Worm (Caenorhabditis elegans) whole organism, L1 larva: ENCODE results near the gene mlt-9.
A peak's percentile ranks its signal among the peaks of the same experiment; 100 is the strongest.

Source experiments
- C04F5.9 ChIP-seq: sonication (generic microtip); optimal IDR thresholded peaks from 2 replicates; lab custom pipeline; 2016; ENCODE audit warnings: missing genetic modification characterization, missing compliant biosample characterization
- C34B4.2 ChIP-seq: sonication (generic microtip); optimal IDR thresholded peaks from 2 replicates; lab custom pipeline; 2017; ENCODE audit warnings: mild to moderate bottlenecking, missing genetic modification characterization, missing compliant biosample characterization
- aha-1 ChIP-seq: fragments of 150-350 bp; optimal IDR thresholded peaks from 2 replicates; lab custom pipeline; 2014; ENCODE audit warnings: missing biosample characterization, missing genetic modification characterization
- blmp-1 ChIP-seq: fragments of 150-350 bp; optimal IDR thresholded peaks from 2 replicates; lab custom pipeline; 2014; ENCODE audit warnings: missing biosample characterization, missing genetic modification characterization
- ceh-63 ChIP-seq: fragments of 200-800 bp; sonication (Bioruptor generic); optimal IDR thresholded peaks from 2 replicates; lab custom pipeline; 2018; ENCODE audit warnings: mild to moderate bottlenecking, missing genetic modification characterization, missing compliant biosample characterization
- ceh-82 ChIP-seq, 3 experiments: fragments of 150-350 bp in 1 of 3; sonication (generic microtip) in 2 of 3; optimal IDR thresholded peaks; 2 replicates each; lab custom pipeline; 2014 to 2017; ENCODE audit warnings: missing biosample characterization in 3 of 3, missing genetic modification characterization in 3 of 3
- ceh-90 ChIP-seq: sonication (generic microtip); optimal IDR thresholded peaks from 2 replicates; lab custom pipeline; 2016; ENCODE audit warnings: missing genetic modification characterization, missing compliant biosample characterization
- dpl-1 ChIP-seq, 3 experiments: fragments of 150-350 bp in 2 of 3; sonication (generic microtip) in 1 of 3; optimal IDR thresholded peaks; 2 replicates each; lab custom pipeline; 2014 to 2017; ENCODE audit warnings: missing biosample characterization in 3 of 3, missing genetic modification characterization in 3 of 3, missing genetic modification reagents in 3 of 3
- dsc-1 ChIP-seq: sonication (generic microtip); optimal IDR thresholded peaks from 2 replicates; lab custom pipeline; 2016; ENCODE audit warnings: mild to moderate bottlenecking, missing genetic modification characterization, missing compliant biosample characterization
- efl-1 ChIP-seq, 4 experiments: fragments of 150-350 bp; optimal IDR thresholded peaks in 3 of 4; peaks in 1 of 4; 1 replicate in 1 of 4; 2 replicates in 3 of 4; lab custom pipeline; 2014; ENCODE audit warnings: missing biosample characterization in 2 of 4, missing genetic modification characterization in 2 of 4, missing genetic modification reagents in 2 of 4
- efl-3 ChIP-seq: fragments of 200-800 bp; sonication (Bioruptor generic); optimal IDR thresholded peaks from 2 replicates; lab custom pipeline; 2018; ENCODE audit warnings: mild to moderate bottlenecking, missing genetic modification characterization, missing compliant biosample characterization
- egl-27 ChIP-seq, 2 experiments: fragments of 150-350 bp in 1 of 2; sonication (generic microtip); optimal IDR thresholded peaks; 3 replicates each; lab custom pipeline; 2017 to 2018; ENCODE audit warnings: missing biosample characterization in 2 of 2, missing genetic modification characterization in 2 of 2, missing genetic modification reagents in 2 of 2
- elt-3 ChIP-seq, 6 experiments: fragments of 150-350 bp in 1 of 6; sonication (generic microtip); optimal IDR thresholded peaks; 2 replicates each; lab custom pipeline; 2017 to 2018; ENCODE audit warnings: missing biosample characterization in 6 of 6, missing genetic modification characterization in 6 of 6, inconsistent platforms in 1 of 6
- ets-5 ChIP-seq: fragments of 200-800 bp; sonication (Bioruptor generic); IDR thresholded peaks from 2 replicates; pipeline ENCODE4 v1.3.6; 2022; ENCODE audit warnings: missing genetic modification characterization, missing compliant biosample characterization
- fkh-10 ChIP-seq: sonication (generic microtip); optimal IDR thresholded peaks from 2 replicates; lab custom pipeline; 2017; ENCODE audit warnings: missing biosample characterization, missing genetic modification reagents, missing genetic modification characterization
- fkh-4 ChIP-seq: sonication (generic microtip); optimal IDR thresholded peaks from 2 replicates; lab custom pipeline; 2016; ENCODE audit warnings: missing compliant biosample characterization, missing genetic modification characterization, borderline replicate concordance
- fkh-8 ChIP-seq: sonication (generic microtip); optimal IDR thresholded peaks from 2 replicates; lab custom pipeline; 2016; ENCODE audit warnings: mild to moderate bottlenecking, missing genetic modification characterization, missing compliant biosample characterization
- fos-1 ChIP-seq: fragments of 150-350 bp; optimal IDR thresholded peaks from 2 replicates; lab custom pipeline; 2014; ENCODE audit warnings: missing biosample characterization, missing genetic modification characterization
- jun-1 ChIP-seq: fragments of 150-350 bp; optimal IDR thresholded peaks from 2 replicates; lab custom pipeline; 2014; ENCODE audit warnings: missing biosample characterization, missing genetic modification reagents, missing genetic modification characterization
- lin-13 ChIP-seq: fragments of 150-350 bp; optimal IDR thresholded peaks from 2 replicates; lab custom pipeline; 2014; ENCODE audit warnings: missing biosample characterization, missing genetic modification reagents, missing genetic modification characterization
- lin-14 ChIP-seq: fragments of 200-800 bp; sonication (Bioruptor generic); optimal IDR thresholded peaks from 2 replicates; lab custom pipeline; 2018; ENCODE audit warnings: mild to moderate bottlenecking, missing genetic modification characterization, moderate library complexity, missing compliant biosample characterization
- lin-15B ChIP-seq: fragments of 150-350 bp; sonication (generic microtip); optimal IDR thresholded peaks from 3 replicates; lab custom pipeline; 2014; ENCODE audit warnings: missing biosample characterization, missing genetic modification characterization
- lin-35 ChIP-seq, 2 experiments: fragments of 150-350 bp; optimal IDR thresholded peaks; 2 replicates each; lab custom pipeline; 2014; ENCODE audit warnings: missing biosample characterization in 2 of 2, missing genetic modification characterization in 2 of 2, missing genetic modification reagents in 2 of 2
- lin-39 ChIP-seq: fragments of 150-350 bp; optimal IDR thresholded peaks from 2 replicates; lab custom pipeline; 2014; ENCODE audit warnings: missing biosample characterization, missing genetic modification reagents, missing genetic modification characterization
- mab-9 ChIP-seq: fragments of 200-800 bp; sonication (Bioruptor generic); IDR thresholded peaks from 2 replicates; pipeline ENCODE4 v1.3.6; 2022; ENCODE audit warnings: missing genetic modification reagents, missing genetic modification characterization, missing compliant biosample characterization
- mdl-1 ChIP-seq, 2 experiments: fragments of 150-350 bp; optimal IDR thresholded peaks; 2 replicates each; lab custom pipeline; 2014 to 2017; ENCODE audit warnings: missing biosample characterization in 2 of 2, missing genetic modification characterization in 2 of 2, inconsistent platforms in 1 of 2
- mef-2 ChIP-seq: fragments of 150-350 bp; optimal IDR thresholded peaks from 2 replicates; lab custom pipeline; 2014; ENCODE audit warnings: missing biosample characterization, missing genetic modification characterization
- mep-1 ChIP-seq: fragments of 150-350 bp; optimal IDR thresholded peaks from 2 replicates; lab custom pipeline; 2014; ENCODE audit warnings: missing biosample characterization, missing genetic modification characterization
- nhr-19 ChIP-seq: fragments of 200-800 bp; sonication (Bioruptor generic); conservative IDR thresholded peaks from 2 replicates; pipeline ENCODE4 v1.3.6; 2022; ENCODE audit warnings: missing genetic modification characterization, missing compliant biosample characterization
- nhr-20 ChIP-seq: sonication (generic microtip); optimal IDR thresholded peaks from 2 replicates; lab custom pipeline; 2016; ENCODE audit warnings: mild to moderate bottlenecking, missing genetic modification characterization, missing compliant biosample characterization
- nhr-237 ChIP-seq: fragments of 150-350 bp; optimal IDR thresholded peaks from 2 replicates; lab custom pipeline; 2014; ENCODE audit warnings: missing biosample characterization, missing genetic modification characterization
- nhr-28 ChIP-seq: fragments of 150-350 bp; optimal IDR thresholded peaks from 2 replicates; lab custom pipeline; 2014; ENCODE audit warnings: missing biosample characterization, missing genetic modification characterization
- nhr-47 ChIP-seq: sonication (generic microtip); optimal IDR thresholded peaks from 2 replicates; lab custom pipeline; 2016; ENCODE audit warnings: mild to moderate bottlenecking, missing genetic modification characterization, moderate library complexity, missing compliant biosample characterization
- nhr-71 ChIP-seq: sonication (generic microtip); optimal IDR thresholded peaks from 2 replicates; lab custom pipeline; 2016; ENCODE audit warnings: mild to moderate bottlenecking, missing genetic modification characterization, moderate library complexity, missing compliant biosample characterization
- nhr-76 ChIP-seq: sonication (generic microtip); optimal IDR thresholded peaks from 2 replicates; lab custom pipeline; 2017; ENCODE audit warnings: missing biosample characterization, missing genetic modification characterization
- nhr-77 ChIP-seq: fragments of 150-350 bp; optimal IDR thresholded peaks from 2 replicates; lab custom pipeline; 2014; ENCODE audit warnings: missing biosample characterization, missing genetic modification characterization
- nhr-85 ChIP-seq: sonication (generic microtip); peaks from one replicate; lab custom pipeline; 2016; ENCODE audit warnings: missing genetic modification characterization, inconsistent platforms, missing compliant biosample characterization
- nhr-90 ChIP-seq: sonication (generic microtip); optimal IDR thresholded peaks from 2 replicates; lab custom pipeline; 2016; ENCODE audit warnings: mild to moderate bottlenecking, missing genetic modification characterization, missing compliant biosample characterization; ENCODE audit not compliant: poor library complexity
- pag-3 ChIP-seq: sonication (generic microtip); optimal IDR thresholded peaks from 2 replicates; lab custom pipeline; 2017; ENCODE audit warnings: missing genetic modification characterization, mild to moderate bottlenecking, missing compliant biosample characterization, antibody characterized with exemption, borderline replicate concordance; ENCODE audit not compliant: insufficient read depth
- pqm-1 ChIP-seq: sonication (generic microtip); optimal IDR thresholded peaks from 3 replicates; lab custom pipeline; 2017; ENCODE audit warnings: missing biosample characterization, missing genetic modification characterization
- rnt-1 ChIP-seq: sonication (generic microtip); optimal IDR thresholded peaks from 2 replicates; lab custom pipeline; 2016; ENCODE audit warnings: mild to moderate bottlenecking, missing genetic modification characterization, moderate library complexity, missing compliant biosample characterization
- snu-23 ChIP-seq: sonication (generic microtip); optimal IDR thresholded peaks from 2 replicates; lab custom pipeline; 2016; ENCODE audit warnings: missing genetic modification characterization, missing compliant biosample characterization
- sox-4 ChIP-seq: sonication (generic microtip); optimal IDR thresholded peaks from 2 replicates; lab custom pipeline; 2016; ENCODE audit warnings: missing genetic modification characterization, missing compliant biosample characterization
- sptf-1 ChIP-seq: fragments of 150-350 bp; optimal IDR thresholded peaks from 2 replicates; lab custom pipeline; 2014; ENCODE audit warnings: missing biosample characterization, missing genetic modification characterization
- sup-37 ChIP-seq: fragments of 200-800 bp; sonication (Bioruptor generic); optimal IDR thresholded peaks from 2 replicates; lab custom pipeline; 2018; ENCODE audit warnings: mild to moderate bottlenecking, missing genetic modification characterization, missing compliant biosample characterization
- tbx-2 ChIP-seq: sonication (generic microtip); optimal IDR thresholded peaks from 2 replicates; lab custom pipeline; 2016; ENCODE audit warnings: missing genetic modification characterization, missing compliant biosample characterization
- unc-30 ChIP-seq: sonication (generic microtip); optimal IDR thresholded peaks from 2 replicates; lab custom pipeline; 2017; ENCODE audit warnings: missing biosample characterization, missing genetic modification characterization
- unc-62 ChIP-seq: fragments of 150-350 bp; optimal IDR thresholded peaks from 2 replicates; lab custom pipeline; 2014; ENCODE audit warnings: missing biosample characterization, missing genetic modification reagents, missing genetic modification characterization
- unc-98 ChIP-seq: fragments of 200-800 bp; sonication (Bioruptor generic); IDR thresholded peaks from 2 replicates; pipeline ENCODE4 v1.3.6; 2022; ENCODE audit warnings: missing genetic modification characterization, missing compliant biosample characterization
- xbp-1 ChIP-seq: sonication (generic microtip); optimal IDR thresholded peaks from 2 replicates; lab custom pipeline; 2016; ENCODE audit warnings: missing genetic modification characterization, missing compliant biosample characterization
- zip-4 ChIP-seq: fragments of 200-800 bp; sonication (Bioruptor generic); optimal IDR thresholded peaks from 2 replicates; lab custom pipeline; 2018; ENCODE audit warnings: mild to moderate bottlenecking, missing genetic modification characterization, moderate library complexity, missing compliant biosample characterization
- ztf-4 ChIP-seq: fragments of 150-350 bp; optimal IDR thresholded peaks from 2 replicates; lab custom pipeline; 2014; ENCODE audit warnings: missing biosample characterization, missing genetic modification characterization

Gene mlt-9

DNA sequence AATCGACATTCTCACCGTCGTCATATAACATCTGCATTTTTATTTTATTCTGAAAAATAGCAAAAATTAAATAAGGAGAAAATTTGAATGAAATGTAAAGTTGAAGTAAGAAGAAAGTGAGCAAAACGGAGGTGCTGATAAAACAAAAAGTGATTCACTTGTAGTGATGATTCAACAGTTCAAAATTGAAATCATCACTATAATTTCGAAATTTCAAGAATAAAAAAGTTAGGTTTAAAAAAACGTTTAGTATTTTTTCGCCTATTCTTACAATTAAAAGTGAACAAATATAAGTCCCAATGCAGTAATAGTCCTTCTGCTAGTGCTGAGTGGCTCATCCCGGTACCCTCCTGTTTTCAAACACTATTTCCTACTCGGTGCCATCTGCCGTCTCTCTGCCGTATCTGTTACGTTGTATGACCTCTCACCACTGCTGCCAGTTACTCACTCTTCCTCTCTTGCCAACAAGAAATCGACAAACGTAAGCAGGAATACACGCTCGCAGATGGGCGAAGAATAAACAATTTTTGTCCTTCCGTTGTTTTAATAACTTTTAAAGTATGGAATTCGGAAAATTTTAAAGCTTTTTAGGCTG is 7.1 kb downstream of the mlt-9 start, which contains the start of gene dhhc-1:
TSS of gene dhhc-1 (minus strand) at position 51 of the 595 bp plus-strand sequence.
- TF ChIP-seq lin-15B (tag; lab: Kevin White, UChicago) (no peak), mef-2 (tag; lab: Kevin White, UChicago) (no peak), nhr-28 (no peak), ets-5 (GFP tag; lab: Robert Waterston, UW) (no peak), mep-1 (peak; percentile 48), egl-27 (tag; optimal IDR thresholded peaks at IDR 0.05; lab: Kevin White, UChicago) (no peak), nhr-90 (tag; lab: Kevin White, UChicago) (no peak), nhr-77 (tag; lab: Kevin White, UChicago) (no peak), nhr-20 (tag; lab: Kevin White, UChicago) (no peak), elt-3 (tag; optimal IDR thresholded peaks at IDR 0.05; lab: Kevin White, UChicago) (no peak), ceh-63 (GFP tag; lab: Kevin White, UChicago) (no peak), fkh-8 (tag; lab: Kevin White, UChicago) (no peak), unc-98 (GFP tag; lab: Robert Waterston, UW) (no peak), mab-9 (GFP tag; lab: Robert Waterston, UW) (no peak), lin-13 (GFP tag; lab: Kevin White, UChicago) (no peak), jun-1 (tag; lab: Kevin White, UChicago) (no peak), lin-35 (GFP tag; optimal IDR thresholded peaks at IDR 0.05; lab: Kevin White, UChicago) (peak; percentile 16 to 24), rnt-1 (tag; lab: Kevin White, UChicago) (peak; percentile 28), zip-4 (no peak), nhr-47 (tag; lab: Kevin White, UChicago) (peak; percentile 29), fkh-4 (no peak), sox-4 (no peak), efl-3 (GFP tag; lab: Kevin White, UChicago) (no peak), C04F5.9 (tag; lab: Kevin White, UChicago) (no peak), ceh-82 (tag; optimal IDR thresholded peaks at IDR 0.05; lab: Kevin White, UChicago) (peak; percentile 19 to 60 (median 28)), sup-37 (GFP tag; lab: Kevin White, UChicago) (no peak), fos-1 (tag; lab: Kevin White, UChicago) (no peak), C34B4.2 (tag; lab: Kevin White, UChicago) (no peak), snu-23 (GFP tag; lab: Kevin White, UChicago) (peak; percentile 68), nhr-71 (peak; percentile 60), nhr-19 (GFP tag; lab: Robert Waterston, UW) (peak; percentile 35; the same call in 1 of the 2 replicates), efl-1 (optimal IDR thresholded peaks at IDR 0.05; lab: Kevin White, UChicago) (peak in 1 of 2 experiments; percentile 30), efl-1 (GFP tag; optimal IDR thresholded peaks at IDR 0.05 in 1 of 2; lab: Kevin White, UChicago) (no peak), aha-1 (tag; lab: Kevin White, UChicago) (no peak), lin-39 (tag; lab: Kevin White, UChicago) (peak; percentile 25), sptf-1 (no peak), nhr-237 (no peak), dsc-1 (tag; lab: Kevin White, UChicago) (no peak), ceh-90 (tag; lab: Kevin White, UChicago) (no peak), blmp-1 (peak; percentile 42), ztf-4 (no peak), mdl-1 (tag; optimal IDR thresholded peaks at IDR 0.05; lab: Kevin White, UChicago) (peak in 1 of 2 experiments; percentile 24), fkh-10 (GFP tag; lab: Kevin White, UChicago) (no peak), xbp-1 (tag; lab: Kevin White, UChicago) (peak; percentile 24), pqm-1 (no peak), nhr-85 (tag; lab: Kevin White, UChicago) (no peak), pag-3 (tag; lab: Kevin White, UChicago) (peak; percentile 63), tbx-2 (tag; lab: Kevin White, UChicago) (peak; percentile 31), unc-62 (GFP tag; lab: Kevin White, UChicago) (no peak), unc-30 (no peak), lin-14 (GFP tag; lab: Kevin White, UChicago) (peak; percentile 84), nhr-76 (no peak), dpl-1 (GFP tag; optimal IDR thresholded peaks at IDR 0.05; lab: Kevin White, UChicago) (peak in 1 of 3 experiments; percentile 6)
